Fruit fly (Drosophila melanogaster): ENCODE data around the gene CG9426.

DNA sequence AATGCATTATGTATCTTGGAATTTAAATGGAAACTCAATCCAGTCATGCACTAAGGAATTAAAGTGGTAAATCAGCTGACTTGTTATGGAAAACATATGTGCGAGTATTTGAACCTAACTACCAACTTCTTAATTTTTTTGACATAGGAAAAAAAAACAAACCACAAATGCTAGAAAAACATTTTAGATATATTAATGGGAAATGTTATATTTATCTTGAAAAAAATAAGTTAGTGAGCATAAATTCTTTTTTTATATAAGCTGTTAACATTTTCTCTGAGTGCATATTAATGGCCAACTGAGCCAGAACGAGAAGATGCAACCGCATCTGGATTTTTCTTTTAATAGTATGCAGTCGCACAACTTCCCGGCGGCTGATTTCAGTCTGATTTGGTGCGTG is 31.4 kb upstream of the CG9426 start:
- peak; percentile 62 for TF ChIP-seq CG14655 (GFP tag; optimal IDR thresholded peaks at IDR 0.05)
- TF ChIP-seq Ets98B (GFP tag; IDR thresholded peaks at IDR 0.05) = no peak
- TF ChIP-seq Snoo (tag; optimal IDR thresholded peaks at IDR 0.05) = no peak
- no peak for TF ChIP-seq fd96Ca (GFP tag; IDR thresholded peaks at IDR 0.05)
- TF ChIP-seq EcR (GFP tag; optimal IDR thresholded peaks at IDR 0.05) = no peak
- no peak for TF ChIP-seq gl (tag; optimal IDR thresholded peaks at IDR 0.05)
- TF ChIP-seq CG34367 (tag; optimal IDR thresholded peaks at IDR 0.05) = no peak
